Worm (Caenorhabditis elegans) whole organism, L4 larva: ENCODE measurements around the gene C05E4.15.
A peak's percentile ranks its signal among the peaks of the same experiment; 100 is the strongest.

Experiments
- aly-2 ChIP-seq: sonication (generic microtip); optimal IDR thresholded peaks from 2 replicates; lab custom pipeline; 2018; ENCODE audit warnings: missing biosample characterization, missing genetic modification characterization
- ceh-62 ChIP-seq: sonication (generic microtip); optimal IDR thresholded peaks from 2 replicates; lab custom pipeline; 2017; ENCODE audit warnings: missing biosample characterization, missing genetic modification characterization
- dmd-6 ChIP-seq: fragments of 200-800 bp; sonication (Bioruptor generic); IDR thresholded peaks from 2 replicates; pipeline ENCODE4 v1.3.6; 2022; ENCODE audit warnings: missing genetic modification reagents, missing genetic modification characterization, missing compliant biosample characterization
- lin-13 ChIP-seq: fragments of 150-350 bp; optimal IDR thresholded peaks from 2 replicates; lab custom pipeline; 2014; ENCODE audit warnings: missing biosample characterization, missing genetic modification reagents, missing genetic modification characterization
- nhr-111 ChIP-seq: fragments of 200-800 bp; sonication (Bioruptor generic); optimal IDR thresholded peaks from 2 replicates; lab custom pipeline; 2018; ENCODE audit warnings: mild to moderate bottlenecking, missing genetic modification characterization, missing compliant biosample characterization
- nhr-28 ChIP-seq: fragments of 150-350 bp; optimal IDR thresholded peaks from 2 replicates; lab custom pipeline; 2014; ENCODE audit warnings: missing biosample characterization, missing genetic modification characterization
- snpc-4 ChIP-seq: fragments of 150-350 bp; optimal IDR thresholded peaks from 2 replicates; lab custom pipeline; 2014; ENCODE audit warnings: missing biosample characterization, missing genetic modification characterization

ce11 chrV:731330-731729, 29.8 kb downstream of the C05E4.15 start:
- TF ChIP-seq nhr-111 (GFP tag; lab: Kevin White, UChicago) (peak; percentile 12), nhr-28 (peak; percentile 96), lin-13 (GFP tag; lab: Kevin White, UChicago) (no peak), snpc-4 (tag; lab: Kevin White, UChicago) (no peak), ceh-62 (tag; lab: Kevin White, UChicago) (no peak), aly-2 (tag; lab: Kevin White, UChicago) (no peak), dmd-6 (GFP tag; lab: Robert Waterston, UW) (peak; percentile 98)
